Worm (Caenorhabditis elegans): Measurements from ENCODE around the gene set-27.

Gene set-27

DNA sequence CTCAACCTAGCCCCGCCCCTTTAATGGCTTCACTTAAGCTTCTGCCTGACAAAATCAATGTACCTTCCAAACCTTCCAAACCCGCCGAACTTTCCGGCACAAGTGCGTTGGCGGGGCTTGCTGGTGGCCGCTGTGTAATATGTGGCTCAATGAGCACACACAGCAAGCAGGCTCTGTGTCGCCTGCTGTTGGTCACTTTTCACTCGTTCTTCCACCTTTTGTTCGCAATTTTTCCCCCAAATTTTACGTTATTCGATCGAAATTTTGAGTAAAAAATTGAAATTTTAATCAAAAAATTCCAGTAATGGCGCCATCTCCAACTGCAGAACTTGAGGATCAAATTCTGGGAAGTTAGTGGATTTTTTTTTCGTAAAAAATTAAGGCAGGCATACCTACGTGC lies at the start of gene set-27:
Gene set-27 (plus strand): TSS at position 301 of the 400 bp plus-strand sequence.
- TF ChIP-seq gei-8 (GFP tag; optimal IDR thresholded peaks at IDR 0.05): no peak
- TF ChIP-seq lin-29 (GFP tag; IDR thresholded peaks at IDR 0.05): no peak
- TF ChIP-seq unc-39 (tag; optimal IDR thresholded peaks at IDR 0.05): no peak
- TF ChIP-seq tag-97 (GFP tag; IDR thresholded peaks at IDR 0.05): no peak
- TF ChIP-seq nhr-48 (tag; optimal IDR thresholded peaks at IDR 0.05): no peak
- TF ChIP-seq unc-130 (GFP tag; optimal IDR thresholded peaks at IDR 0.05): no peak
- no peak for TF ChIP-seq mxl-2 (GFP tag; conservative IDR thresholded peaks at IDR 0.05)
- no peak for TF ChIP-seq ztf-11 (tag; optimal IDR thresholded peaks at IDR 0.05)
- no peak for TF ChIP-seq duxl-1 (tag; optimal IDR thresholded peaks at IDR 0.05; ENCODE audit: poor library complexity)
- no peak for TF ChIP-seq zip-11 (GFP tag; IDR thresholded peaks at IDR 0.05)
- TF ChIP-seq nhr-76 (tag; optimal IDR thresholded peaks at IDR 0.05): no peak

- no peak for TF ChIP-seq ztf-7 (tag; optimal IDR thresholded peaks at IDR 0.05)
- TF ChIP-seq nhr-41 (GFP tag; IDR thresholded peaks at IDR 0.05): no peak
- TF ChIP-seq lin-13 (GFP tag; optimal IDR thresholded peaks at IDR 0.05): no peak
- TF ChIP-seq zag-1 (tag; optimal IDR thresholded peaks at IDR 0.05): no peak
- TF ChIP-seq unc-62 (GFP tag; optimal IDR thresholded peaks at IDR 0.05 in 1 of 2): peak in 1 of 2 experiments; percentile 28
- TF ChIP-seq unc-62 (tag; optimal IDR thresholded peaks at IDR 0.05): no peak
Observed at ce11 chrIII:2651519-2651918, 49.2 kb upstream of the set-27 start.

- TF ChIP-seq pha-4 (GFP tag; IDR thresholded peaks at IDR 0.05) (no peak), pha-4 (tag; optimal IDR thresholded peaks at IDR 0.05) (peak; percentile 36), aha-1 (tag) (no peak), zfp-3 (GFP tag; conservative IDR thresholded peaks at IDR 0.05) (no peak), hlh-11 (tag; optimal IDR thresholded peaks at IDR 0.05) (peak; percentile 60), nhr-10 (tag; optimal IDR thresholded peaks at IDR 0.05) (no peak), daf-19 (GFP tag; conservative IDR thresholded peaks at IDR 0.05) (no peak), lsy-2 (tag; optimal IDR thresholded peaks at IDR 0.05) (no peak), tra-1 (GFP tag; IDR thresholded peaks at IDR 0.05) (0 out of 2 replicates have a peak, but pooled peaks have one; percentile 5), zip-11 (GFP tag; IDR thresholded peaks at IDR 0.05) (no peak), set-16 (GFP tag; IDR thresholded peaks at IDR 0.05) (no peak), daf-16 (GFP tag; optimal IDR thresholded peaks at IDR 0.05) (no peak), daf-16 (tag; optimal IDR thresholded peaks at IDR 0.05) (peak; percentile 71), lin-1 (GFP tag; IDR thresholded peaks at IDR 0.05) (no peak), Y75B8A.6 (GFP tag; IDR thresholded peaks at IDR 0.05) (no peak), pqm-1 (tag; optimal IDR thresholded peaks at IDR 0.05) (peak; percentile 16), Y105C5A.15 (GFP tag; IDR thresholded peaks at IDR 0.05) (no peak)
Observed at ce11 chrIII:2652704-2653566, 47.8 kb upstream of the set-27 start.

DNA sequence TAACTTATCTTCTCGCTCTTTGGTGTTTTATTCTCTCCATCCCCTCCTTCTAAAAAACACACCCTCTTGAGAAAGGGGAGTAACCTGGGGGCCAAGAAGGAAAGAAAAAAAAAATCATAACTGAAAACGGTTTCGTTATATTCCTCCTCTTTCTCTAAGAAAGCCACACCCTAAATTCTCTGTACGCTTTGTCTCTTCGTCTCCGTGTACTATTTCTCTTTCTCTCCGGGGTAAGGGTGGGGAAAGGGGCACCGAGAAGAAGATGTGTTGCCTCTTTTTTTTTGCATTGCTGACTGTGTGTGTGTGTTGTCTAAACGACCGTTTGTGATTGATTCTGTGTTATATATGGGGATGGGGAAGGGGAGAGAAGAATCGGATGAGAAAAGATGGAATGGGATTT lies 44.6 kb upstream of the set-27 start:
- TF ChIP-seq gei-8 (GFP tag; optimal IDR thresholded peaks at IDR 0.05): no peak
- TF ChIP-seq nhr-25 (tag; optimal IDR thresholded peaks at IDR 0.05; ENCODE audit: borderline replicate concordance, insufficient read depth): no peak
- peak; percentile 4 for TF ChIP-seq dve-1 (tag; optimal IDR thresholded peaks at IDR 0.05; ENCODE audit: insufficient read depth)
- no peak for TF ChIP-seq sdz-12 (GFP tag; optimal IDR thresholded peaks at IDR 0.05)
- no peak for TF ChIP-seq zfp-3 (GFP tag; conservative IDR thresholded peaks at IDR 0.05)
- TF ChIP-seq tra-1 (GFP tag; IDR thresholded peaks at IDR 0.05): 0 out of 2 replicates have a peak, but pooled peaks have one; percentile 43
- TF ChIP-seq unc-130 (GFP tag; optimal IDR thresholded peaks at IDR 0.05): no peak
- TF ChIP-seq dmd-6 (GFP tag; IDR thresholded peaks at IDR 0.05): peak; percentile 13; the same call in 1 of the 2 replicates
- peak in 1 of 2 experiments; percentile 58 for TF ChIP-seq unc-62 (GFP tag; optimal IDR thresholded peaks at IDR 0.05 in 1 of 2)
- TF ChIP-seq unc-62 (tag; optimal IDR thresholded peaks at IDR 0.05): no peak
- TF ChIP-seq mxl-3 (GFP tag; optimal IDR thresholded peaks at IDR 0.05): peak; percentile 56
- TF ChIP-seq nhr-28 (tag; optimal IDR thresholded peaks at IDR 0.05): peak; percentile 51
- peak; percentile 18 for TF ChIP-seq hlh-11 (tag; optimal IDR thresholded peaks at IDR 0.05)
- TF ChIP-seq hlh-30 (tag; optimal IDR thresholded peaks at IDR 0.05; ENCODE audit: insufficient read depth): no peak
